Worm (Caenorhabditis elegans) whole organism, mixed stage, embryonic: Measurements from ENCODE around the gene cest-1.2.
A peak's percentile ranks its signal among the peaks of the same experiment; 100 is the strongest.

Experiments used
- bed-3 ChIP-seq: fragments of 200-800 bp; sonication (Bioruptor generic); optimal IDR thresholded peaks from 3 replicates; lab custom pipeline; 2018; ENCODE audit warnings: mild to moderate bottlenecking, missing genetic modification characterization, moderate library complexity, missing compliant biosample characterization
- blmp-1 ChIP-seq: fragments of 150-350 bp; optimal IDR thresholded peaks from 2 replicates; lab custom pipeline; 2014; ENCODE audit warnings: missing biosample characterization, missing genetic modification characterization
- ceh-39 ChIP-seq: fragments of 150-350 bp; optimal IDR thresholded peaks from 2 replicates; lab custom pipeline; 2014; ENCODE audit warnings: missing biosample characterization, missing genetic modification characterization
- ceh-43 ChIP-seq: fragments of 200-800 bp; sonication (Bioruptor generic); optimal IDR thresholded peaks from 2 replicates; lab custom pipeline; 2018; ENCODE audit warnings: mild to moderate bottlenecking, missing genetic modification characterization, moderate library complexity, missing compliant biosample characterization
- ceh-83 ChIP-seq: fragments of 200-800 bp; sonication (Bioruptor generic); optimal IDR thresholded peaks from 2 replicates; lab custom pipeline; 2018; ENCODE audit warnings: mild to moderate bottlenecking, missing genetic modification characterization, missing compliant biosample characterization
- ces-1 ChIP-seq: fragments of 150-350 bp; optimal IDR thresholded peaks from 2 replicates; lab custom pipeline; 2014; ENCODE audit warnings: missing biosample characterization, missing genetic modification reagents, missing genetic modification characterization
- drap-1 ChIP-seq: fragments of 200-800 bp; sonication (Bioruptor generic); optimal IDR thresholded peaks from 3 replicates; lab custom pipeline; 2018; ENCODE audit warnings: mild to moderate bottlenecking, missing genetic modification characterization, missing compliant biosample characterization
- elt-3 ChIP-seq: fragments of 150-350 bp; optimal IDR thresholded peaks from 2 replicates; lab custom pipeline; 2014; ENCODE audit warnings: missing biosample characterization, missing genetic modification characterization
- flh-1 ChIP-seq: fragments of 200-800 bp; sonication (Bioruptor generic); optimal IDR thresholded peaks from 2 replicates; lab custom pipeline; 2018; ENCODE audit warnings: mild to moderate bottlenecking, missing genetic modification characterization, moderate library complexity, missing compliant biosample characterization
- ham-2 ChIP-seq: fragments of 200-800 bp; sonication (Bioruptor generic); optimal IDR thresholded peaks from 2 replicates; lab custom pipeline; 2018; ENCODE audit warnings: mild to moderate bottlenecking, missing genetic modification characterization, missing compliant biosample characterization
- hlh-1 ChIP-seq: fragments of 150-350 bp; optimal IDR thresholded peaks from 2 replicates; lab custom pipeline; 2014; ENCODE audit warnings: missing biosample characterization, missing genetic modification reagents, missing genetic modification characterization
- lsy-2 ChIP-seq: fragments of 150-350 bp; optimal IDR thresholded peaks from 2 replicates; lab custom pipeline; 2014; ENCODE audit warnings: missing biosample characterization, missing genetic modification characterization
- mep-1 ChIP-seq: fragments of 150-350 bp; optimal IDR thresholded peaks from 2 replicates; lab custom pipeline; 2017; ENCODE audit warnings: missing biosample characterization, missing genetic modification reagents, missing genetic modification characterization, inconsistent platforms
- mls-2 ChIP-seq: sonication (generic microtip); optimal IDR thresholded peaks from 2 replicates; lab custom pipeline; 2016; ENCODE audit warnings: mild to moderate bottlenecking, missing genetic modification characterization, moderate library complexity, missing compliant biosample characterization
- nhr-12 ChIP-seq: fragments of 150-350 bp; optimal IDR thresholded peaks from 2 replicates; lab custom pipeline; 2014; ENCODE audit warnings: missing biosample characterization, missing genetic modification characterization
- nhr-237 ChIP-seq: fragments of 150-350 bp; optimal IDR thresholded peaks from 2 replicates; lab custom pipeline; 2014; ENCODE audit warnings: missing biosample characterization, missing genetic modification characterization
- nhr-28 ChIP-seq: fragments of 150-350 bp; optimal IDR thresholded peaks from 2 replicates; lab custom pipeline; 2014; ENCODE audit warnings: missing biosample characterization, missing genetic modification characterization
- pha-4 ChIP-seq: fragments of 150-350 bp; optimal IDR thresholded peaks from 2 replicates; lab custom pipeline; 2018; ENCODE audit warnings: missing biosample characterization, missing genetic modification reagents, missing genetic modification characterization
- sem-2 ChIP-seq: fragments of 200-800 bp; sonication (Bioruptor generic); optimal IDR thresholded peaks from 2 replicates; lab custom pipeline; 2018; ENCODE audit warnings: mild to moderate bottlenecking, missing genetic modification characterization, missing compliant biosample characterization
- snpc-4 ChIP-seq: fragments of 150-350 bp; optimal IDR thresholded peaks from 2 replicates; lab custom pipeline; 2014; ENCODE audit warnings: missing biosample characterization, missing genetic modification characterization
- sptf-1 ChIP-seq: sonication (generic microtip); optimal IDR thresholded peaks from 2 replicates; lab custom pipeline; 2017; ENCODE audit warnings: mild to moderate bottlenecking, missing genetic modification characterization, moderate library complexity, missing compliant biosample characterization
- unc-120 ChIP-seq: sonication (generic microtip); optimal IDR thresholded peaks from 2 replicates; lab custom pipeline; 2017; ENCODE audit warnings: missing genetic modification characterization, missing compliant biosample characterization; ENCODE audit not compliant: poor library complexity, severe bottlenecking
- unc-39 ChIP-seq: fragments of 150-350 bp; optimal IDR thresholded peaks from 2 replicates; lab custom pipeline; 2014; ENCODE audit warnings: missing biosample characterization, missing genetic modification characterization
- unc-62 ChIP-seq: fragments of 150-350 bp; optimal IDR thresholded peaks from 2 replicates; lab custom pipeline; 2014; ENCODE audit warnings: missing biosample characterization, missing genetic modification reagents, missing genetic modification characterization
- zip-8 ChIP-seq: fragments of 150-350 bp; optimal IDR thresholded peaks from 2 replicates; lab custom pipeline; 2014; ENCODE audit warnings: missing biosample characterization, missing genetic modification characterization
- ztf-11 ChIP-seq: fragments of 150-350 bp; optimal IDR thresholded peaks from 2 replicates; lab custom pipeline; 2014; ENCODE audit warnings: missing biosample characterization, missing genetic modification characterization

Gene cest-1.2

DNA sequence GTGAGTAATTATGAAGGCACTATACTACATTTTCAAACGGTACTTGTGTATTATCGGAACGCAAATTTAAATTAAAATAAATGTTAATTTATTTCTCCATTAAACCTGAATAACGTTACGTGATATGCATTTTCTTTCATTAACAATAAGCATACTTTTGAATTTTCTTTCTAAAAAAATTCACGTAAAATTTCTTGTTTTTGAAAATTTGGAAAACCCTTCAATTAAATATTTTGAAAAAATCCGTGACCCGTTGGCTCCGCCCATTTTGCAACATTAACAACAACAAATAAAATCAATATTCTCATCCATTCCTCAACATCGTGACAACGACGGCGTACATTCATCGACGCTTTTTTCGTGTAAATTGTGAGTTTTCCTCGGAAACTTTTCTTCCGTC lies 14.5 kb downstream of the cest-1.2 start, which contains the start of gene acs-10:
Gene acs-10, plus strand, starts transcription at position 301 of the 400 bp plus-strand sequence.
- TF ChIP-seq ztf-11 (tag; lab: Kevin White, UChicago), result no peak
- TF ChIP-seq ham-2 (GFP tag; lab: Kevin White, UChicago), result no peak
- no peak for TF ChIP-seq unc-62 (GFP tag; lab: Kevin White, UChicago)
- no peak for TF ChIP-seq bed-3 (GFP tag; lab: Kevin White, UChicago)
- TF ChIP-seq drap-1 (GFP tag; lab: Kevin White, UChicago), result no peak

DNA sequence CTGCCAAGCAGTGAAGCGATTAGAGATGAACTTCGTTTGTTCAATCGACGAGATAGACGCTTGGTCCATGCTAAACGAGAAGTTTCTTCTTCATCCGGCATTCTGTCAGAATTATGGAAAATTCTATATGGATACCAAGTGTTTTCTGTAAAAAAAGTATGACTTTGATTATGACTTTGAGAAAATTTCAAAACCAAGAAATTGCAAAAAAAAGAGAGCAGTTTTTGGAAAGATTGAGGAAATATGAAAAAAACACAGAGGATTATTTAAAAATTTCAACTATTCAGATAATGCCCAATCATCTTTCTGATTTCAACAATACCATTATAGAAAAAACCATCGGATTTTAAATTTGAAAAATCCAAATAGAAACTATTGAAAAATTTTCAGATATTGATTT lies 15.4 kb downstream of the cest-1.2 start, which contains the start of gene par-1:
Gene par-1, minus strand, starts transcription at position 101 of the 400 bp plus-strand sequence.
- TF ChIP-seq nhr-28 (tag; lab: Kevin White, UChicago) (no peak), ztf-11 (tag; lab: Kevin White, UChicago) (no peak), ceh-83 (GFP tag; lab: Kevin White, UChicago) (no peak), nhr-12 (tag; lab: Kevin White, UChicago) (no peak), zip-8 (tag; lab: Kevin White, UChicago) (no peak), pha-4 (tag; lab: Kevin White, UChicago) (no peak), blmp-1 (tag; lab: Kevin White, UChicago) (no peak)

DNA sequence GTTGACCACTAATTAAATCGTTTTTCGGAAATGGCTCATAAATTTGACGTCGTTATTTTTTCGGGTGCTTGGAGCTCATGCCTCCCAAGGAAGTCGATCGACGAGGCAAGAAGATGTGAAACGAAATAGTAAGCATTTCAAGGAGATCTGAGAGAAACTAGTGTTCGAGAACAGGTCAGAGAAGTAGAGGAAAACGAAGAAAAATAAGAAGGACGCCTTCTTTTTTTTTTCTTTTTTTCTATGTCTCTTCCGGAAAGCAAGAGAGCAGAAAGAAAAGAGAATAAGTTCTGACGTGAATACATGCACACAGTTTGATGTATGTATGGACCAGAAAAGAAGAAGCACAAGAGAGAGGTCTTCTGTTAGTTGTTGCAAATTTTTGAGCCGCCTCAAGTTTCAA lies 17.0 kb downstream of the cest-1.2 start:
- TF ChIP-seq blmp-1 (tag; lab: Kevin White, UChicago) (no peak), lsy-2 (tag; lab: Kevin White, UChicago) (no peak), ces-1 (GFP tag; lab: Kevin White, UChicago) (peak; percentile 57)

DNA sequence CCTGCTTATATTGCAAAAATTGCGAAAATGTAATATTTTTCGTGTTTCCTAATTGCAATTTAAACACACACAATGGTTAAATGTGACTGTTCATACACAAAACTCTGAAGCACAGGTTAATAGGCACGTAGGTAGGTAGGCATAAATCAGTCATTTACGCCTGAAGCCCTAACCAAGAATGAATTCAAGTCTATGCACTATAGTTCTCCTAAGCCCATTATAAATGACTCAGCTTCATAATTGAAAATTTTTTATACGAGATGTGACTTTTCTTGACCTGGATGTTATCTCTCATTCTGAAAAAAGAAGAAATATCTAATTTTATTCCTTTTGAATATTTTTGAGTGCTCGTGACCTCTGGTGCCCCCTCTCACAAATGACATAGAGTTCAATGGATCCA lies 18.8 kb downstream of the cest-1.2 start:
- no peak for TF ChIP-seq snpc-4 (tag; lab: Kevin White, UChicago)
- TF ChIP-seq sem-2 (GFP tag; lab: Kevin White, UChicago), result no peak
- TF ChIP-seq hlh-1 (tag; lab: Kevin White, UChicago), result no peak
- TF ChIP-seq mep-1 (tag; lab: Kevin White, UChicago), result no peak
- no peak for TF ChIP-seq elt-3
- TF ChIP-seq ceh-43 (GFP tag; lab: Kevin White, UChicago), result no peak
- TF ChIP-seq nhr-237 (tag; lab: Kevin White, UChicago), result no peak
- TF ChIP-seq ceh-83 (GFP tag; lab: Kevin White, UChicago), result no peak
- TF ChIP-seq sptf-1 (tag; lab: Kevin White, UChicago), result no peak
- no peak for TF ChIP-seq ceh-39
- TF ChIP-seq unc-39 (tag; lab: Kevin White, UChicago), result no peak

DNA sequence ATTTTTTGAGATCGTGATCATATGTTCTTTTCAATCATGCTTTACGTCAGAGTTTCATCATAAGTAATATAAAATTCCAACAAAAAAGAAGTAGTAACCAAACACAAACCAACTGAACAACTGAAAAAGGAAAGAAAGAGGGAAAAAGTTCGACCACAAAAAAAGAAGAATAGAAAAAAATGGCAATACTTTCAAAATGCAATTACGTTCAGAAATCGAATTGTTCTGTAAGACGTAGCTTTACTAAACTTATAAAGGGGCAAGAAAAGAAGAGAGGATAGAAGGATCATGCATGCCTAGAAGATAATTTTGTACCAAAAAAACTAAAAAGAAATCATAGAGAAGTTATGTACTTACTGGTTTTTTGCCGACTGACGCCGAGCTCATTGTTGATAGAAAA lies 19.9 kb downstream of the cest-1.2 start:
- peak; percentile 83 for TF ChIP-seq ces-1 (GFP tag; lab: Kevin White, UChicago)
- TF ChIP-seq snpc-4 (tag; lab: Kevin White, UChicago), result no peak
- no peak for TF ChIP-seq blmp-1 (tag; lab: Kevin White, UChicago)
- TF ChIP-seq ham-2 (GFP tag; lab: Kevin White, UChicago), result no peak
- no peak for TF ChIP-seq ceh-43 (GFP tag; lab: Kevin White, UChicago)
- TF ChIP-seq flh-1 (GFP tag; lab: Kevin White, UChicago), result no peak

DNA sequence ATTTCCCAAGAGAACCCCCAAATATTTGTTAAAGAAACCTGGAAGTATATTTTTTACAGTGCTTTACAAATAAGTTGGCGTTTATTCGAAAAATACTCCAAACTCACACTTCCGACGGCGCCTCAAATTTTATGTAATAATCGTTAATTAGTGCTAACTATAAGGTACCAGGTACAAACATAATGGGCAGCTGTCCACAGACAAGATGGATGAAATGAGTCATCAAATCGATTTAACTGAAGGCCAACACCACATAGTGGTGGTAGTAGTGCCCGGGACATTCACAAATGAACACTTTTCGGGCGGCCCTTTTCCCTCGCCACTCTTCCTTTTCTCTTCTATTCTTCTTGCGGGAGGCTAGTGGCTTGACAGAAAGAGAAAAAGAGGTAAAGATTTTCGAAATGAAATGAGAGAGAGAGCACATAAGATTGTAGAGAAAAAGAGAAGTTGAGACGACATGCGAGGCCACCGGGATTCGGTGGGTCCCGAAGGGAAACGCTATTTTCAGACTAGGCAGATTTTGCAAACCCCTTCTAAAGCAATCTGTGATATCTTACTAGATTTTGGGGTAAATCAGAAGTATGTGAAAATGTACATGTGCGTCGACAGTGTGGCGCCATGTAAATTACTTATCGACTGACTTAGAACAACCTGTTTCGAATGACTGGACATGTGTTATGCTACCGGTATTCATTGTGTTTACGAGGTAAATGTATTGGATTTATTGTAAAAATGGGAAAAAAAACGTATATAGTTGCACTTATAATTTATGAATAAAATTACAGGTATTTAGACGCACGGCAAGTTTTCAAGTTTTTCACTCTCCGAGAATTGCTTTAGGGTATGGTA lies 21.2 kb downstream of the cest-1.2 start:
- TF ChIP-seq mls-2 (peak; percentile 16), hlh-1 (tag; lab: Kevin White, UChicago) (peak; percentile 28), pha-4 (tag; lab: Kevin White, UChicago) (no peak), ceh-43 (GFP tag; lab: Kevin White, UChicago) (peak; percentile 46), ces-1 (GFP tag; lab: Kevin White, UChicago) (peak; percentile 72), unc-120 (tag; lab: Kevin White, UChicago) (peak; percentile 55), mep-1 (tag; lab: Kevin White, UChicago) (no peak), ham-2 (GFP tag; lab: Kevin White, UChicago) (peak; percentile 6)
